Fruit fly (Drosophila melanogaster) whole organism, pupa: ENCODE data around the gene CG4733.

Source experiments
- CG13204 ChIP-seq: fragments of 200-800 bp; sonication (Bioruptor generic); optimal IDR thresholded peaks from 2 replicates; lab custom pipeline; 2018; ENCODE audit warnings: missing biosample characterization, mild to moderate bottlenecking, missing genetic modification characterization, moderate library complexity
- CG8159 ChIP-seq: fragments of 200-800 bp; sonication (Bioruptor generic); optimal IDR thresholded peaks from 3 replicates; lab custom pipeline; 2018; ENCODE audit warnings: missing biosample characterization, mild to moderate bottlenecking, missing genetic modification characterization, moderate library complexity
- CG9948 ChIP-seq: fragments of 200-800 bp; sonication (Bioruptor generic); optimal IDR thresholded peaks from 2 replicates; lab custom pipeline; 2018; ENCODE audit warnings: missing biosample characterization, mild to moderate bottlenecking, missing genetic modification characterization, moderate library complexity
- Pif1B ChIP-seq: fragments of 200-800 bp; sonication (Bioruptor generic); optimal IDR thresholded peaks from 3 replicates; lab custom pipeline; 2016; ENCODE audit warnings: missing biosample characterization, missing genetic modification characterization
- Snoo ChIP-seq: fragments of 200-800 bp; sonication (Bioruptor generic); optimal IDR thresholded peaks from 3 replicates; lab custom pipeline; 2017; ENCODE audit warnings: missing biosample characterization, mild to moderate bottlenecking, missing genetic modification characterization, inconsistent platforms

DNA sequence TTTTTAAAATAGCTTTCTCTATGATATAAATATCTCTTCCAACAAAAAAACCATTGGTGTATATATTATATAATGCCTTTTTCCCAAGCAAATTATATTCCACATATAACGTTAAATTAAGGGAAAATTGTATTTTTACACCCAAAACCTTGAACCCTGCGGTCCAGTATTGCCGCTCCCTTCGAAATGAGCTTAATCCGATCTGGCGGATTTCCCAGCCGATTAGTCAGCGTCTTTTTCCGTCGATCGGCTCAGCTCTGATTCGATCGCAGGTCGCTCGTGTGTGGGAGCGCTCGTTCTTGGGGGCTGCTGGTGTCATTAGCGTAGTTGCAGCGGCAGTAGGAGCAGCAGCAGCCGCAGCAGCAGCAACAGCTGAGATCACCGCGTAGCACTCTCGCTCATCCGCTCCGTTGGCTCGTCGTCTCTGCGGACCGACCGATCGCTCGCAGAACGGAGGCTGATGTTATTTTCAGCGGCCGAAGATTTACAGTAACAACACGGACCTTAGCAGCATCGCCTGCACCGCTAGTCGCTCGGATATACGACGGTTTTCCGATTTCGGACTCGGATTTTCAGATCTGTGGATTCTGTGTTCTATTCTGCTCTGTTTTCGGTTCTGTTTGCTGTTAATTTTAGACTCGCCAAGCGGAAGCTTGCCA is at the start of gene CG4733:
- TF ChIP-seq Snoo (tag; lab: Kevin White, UChicago) (no peak), CG13204 (GFP tag; lab: Kevin White, UChicago) (peak; percentile 58), Pif1B (no peak), CG9948 (tag; lab: Kevin White, UChicago) (no peak), CG8159 (tag; lab: Kevin White, UChicago) (no peak)
